Worm (Caenorhabditis elegans) whole organism, young adult: ENCODE measurements around the gene nhr-257.

Experiments
- B0035.1 ChIP-seq: sonication (generic microtip); optimal IDR thresholded peaks from 2 replicates; lab custom pipeline; 2016; ENCODE audit warnings: missing genetic modification characterization, mild to moderate bottlenecking, missing compliant biosample characterization, missing genotype, missing genetic modification reagents
- hlh-12 ChIP-seq: sonication (generic microtip); optimal IDR thresholded peaks from 2 replicates; lab custom pipeline; 2016; ENCODE audit warnings: missing genetic modification characterization, missing compliant biosample characterization
- hmg-1.2 ChIP-seq: fragments of 200-800 bp; sonication (Bioruptor generic); IDR thresholded peaks from 2 replicates; pipeline ENCODE4 v1.3.6; 2022; ENCODE audit warnings: missing genetic modification reagents, missing genetic modification characterization, missing compliant biosample characterization
- ztf-22 ChIP-seq: fragments of 200-800 bp; sonication (Bioruptor generic); optimal IDR thresholded peaks from 2 replicates; lab custom pipeline; 2018; ENCODE audit warnings: mild to moderate bottlenecking, missing genetic modification characterization, moderate library complexity, missing compliant biosample characterization

- TF ChIP-seq hmg-1.2 (GFP tag; lab: Robert Waterston, UW) (no peak), hlh-12 (tag; lab: Kevin White, UChicago) (no peak), B0035.1 (no peak), ztf-22 (GFP tag; lab: Kevin White, UChicago) (no peak)
Measured at ce11 chrII:3860826-3861225, 8.1 kb downstream of the nhr-257 start, which contains the start of gene oac-11.
